Fruit fly (Drosophila melanogaster) S2 (cell line): ENCODE results near the gene CG1571.

Source experiments
- CG8478 ChIP-seq: fragments of >200 bp; optimal IDR thresholded peaks from 2 replicates; lab custom pipeline; 2018
- CTCF ChIP-seq, 2 experiments: fragments of >200 bp; optimal IDR thresholded peaks; 2 replicates each; lab custom pipeline; 2018

dm6 chrX:8060921-8061270 lies 14.8 kb upstream of the CG1571 start:
- TF ChIP-seq CG8478 (lab: Kevin White, UChicago) (peak; percentile 14), CTCF (optimal IDR thresholded peaks at IDR 0.05; lab: Kevin White, UChicago) (peak in 1 of 2 experiments; percentile 39)
